Worm (Caenorhabditis elegans) whole organism, L4 larva: ENCODE results near the gene F23F1.10.

Experiments used
- ces-1 ChIP-seq: fragments of 150-350 bp; sonication (generic microtip); optimal IDR thresholded peaks from 4 replicates; lab custom pipeline; 2014; ENCODE audit warnings: missing biosample characterization, missing genetic modification reagents, missing genetic modification characterization
- dve-1 ChIP-seq: sonication (generic microtip); optimal IDR thresholded peaks from 2 replicates; lab custom pipeline; 2017; ENCODE audit warnings: antibody characterized with exemption, mild to moderate bottlenecking, missing genetic modification characterization, missing compliant biosample characterization; ENCODE audit not compliant: insufficient read depth
- hlh-30 ChIP-seq: sonication (generic microtip); optimal IDR thresholded peaks from 2 replicates; lab custom pipeline; 2017; ENCODE audit warnings: antibody characterized with exemption, mild to moderate bottlenecking, missing genetic modification characterization, missing compliant biosample characterization; ENCODE audit not compliant: insufficient read depth
- nhr-11 ChIP-seq: fragments of 150-350 bp; optimal IDR thresholded peaks from 2 replicates; lab custom pipeline; 2014; ENCODE audit warnings: missing biosample characterization, missing genetic modification characterization
- php-3 ChIP-seq: fragments of 200-800 bp; sonication (Bioruptor generic); IDR thresholded peaks from 2 replicates; pipeline ENCODE4 v1.3.6; 2022; ENCODE audit warnings: missing genetic modification reagents, missing genetic modification characterization, missing compliant biosample characterization

ce11 chrII:60049-60448 is 18.3 kb upstream of the F23F1.10 start:
- no peak for TF ChIP-seq ces-1
- TF ChIP-seq hlh-30 (tag; lab: Kevin White, UChicago): peak; percentile 47
- no peak for TF ChIP-seq nhr-11
- TF ChIP-seq dve-1: no peak
- no peak for TF ChIP-seq php-3
